Fruit fly (Drosophila melanogaster) whole organism, embryonic: ENCODE results near the gene Rgl.

Experiments used
- Abd-B ChIP-seq: fragments of 200-800 bp; sonication (Bioruptor generic); optimal IDR thresholded peaks from 2 replicates; lab custom pipeline; 2018; ENCODE audit warnings: missing biosample characterization, mild to moderate bottlenecking, missing genetic modification characterization, moderate library complexity
- Atf-2 ChIP-seq: fragments of 200-800 bp; sonication (Bioruptor generic); optimal IDR thresholded peaks from 2 replicates; lab custom pipeline; 2016; ENCODE audit warnings: missing biosample characterization, missing genetic modification characterization
- Bteb2 ChIP-seq: fragments of 200-800 bp; sonication (Bioruptor generic); optimal IDR thresholded peaks from 2 replicates; lab custom pipeline; 2016; ENCODE audit warnings: missing biosample characterization, missing genetic modification characterization
- CG10565 ChIP-seq: fragments of 200-800 bp; sonication (Bioruptor generic); optimal IDR thresholded peaks from 3 replicates; lab custom pipeline; 2016; ENCODE audit warnings: missing biosample characterization, mild to moderate bottlenecking, missing genetic modification characterization
- CG12104 ChIP-seq: fragments of 200-800 bp; sonication (Bioruptor generic); optimal IDR thresholded peaks from 3 replicates; lab custom pipeline; 2016; ENCODE audit warnings: missing biosample characterization, missing genetic modification characterization
- CG14860 ChIP-seq: fragments of 200-800 bp; sonication (Bioruptor generic); IDR thresholded peaks from 3 replicates; pipeline ENCODE4 v1.3.6; 2022; ENCODE audit warnings: missing biosample characterization, missing genetic modification characterization; ENCODE audit not compliant: partially characterized antibody
- CG17186 ChIP-seq: fragments of 200-800 bp; sonication (Bioruptor generic); optimal IDR thresholded peaks from 3 replicates; lab custom pipeline; 2017; ENCODE audit warnings: missing biosample characterization, missing genetic modification reagents, missing genetic modification characterization
- CG17328 ChIP-seq: fragments of 200-800 bp; sonication (Bioruptor generic); IDR thresholded peaks from 2 replicates; pipeline ENCODE4 v1.3.6; 2022; ENCODE audit warnings: missing biosample characterization, missing genetic modification characterization
- CG18476 ChIP-seq: fragments of 200-800 bp; sonication (Bioruptor generic); optimal IDR thresholded peaks from 2 replicates; lab custom pipeline; 2016; ENCODE audit warnings: missing biosample characterization, mild to moderate bottlenecking, missing genetic modification characterization
- CG30403 ChIP-seq: fragments of 200-800 bp; sonication (Bioruptor generic); optimal IDR thresholded peaks from 3 replicates; lab custom pipeline; 2016; ENCODE audit warnings: missing biosample characterization, missing genetic modification characterization
- CG31365 ChIP-seq: fragments of 200-800 bp; sonication (Bioruptor generic); optimal IDR thresholded peaks from 2 replicates; lab custom pipeline; 2018; ENCODE audit warnings: missing biosample characterization, mild to moderate bottlenecking, missing genetic modification characterization
- CG3163 ChIP-seq: fragments of 200-800 bp; sonication (Bioruptor generic); optimal IDR thresholded peaks from 3 replicates; lab custom pipeline; 2016; ENCODE audit warnings: missing biosample characterization, missing genetic modification characterization
- CG4854 ChIP-seq: fragments of 200-800 bp; sonication (Bioruptor generic); optimal IDR thresholded peaks from 2 replicates; lab custom pipeline; 2016; ENCODE audit warnings: missing biosample characterization, missing genetic modification characterization, inconsistent platforms
- CG5180 ChIP-seq: fragments of 200-800 bp; sonication (Bioruptor generic); optimal IDR thresholded peaks from 3 replicates; lab custom pipeline; 2017; ENCODE audit warnings: missing biosample characterization, missing genetic modification characterization, mild to moderate bottlenecking, moderate library complexity, missing genetic modification reagents
- D ChIP-seq, 2 experiments: fragments of 200-800 bp in 1 of 2; fragments of >200 bp in 1 of 2; sonication (Bioruptor generic) in 1 of 2; optimal IDR thresholded peaks; 2 replicates in 1 of 2; 3 replicates in 1 of 2; lab custom pipeline; 2017; ENCODE audit warnings: mild to moderate bottlenecking in 1 of 2, missing biosample characterization in 1 of 2, missing genetic modification characterization in 1 of 2, missing genetic modification reagents in 1 of 2
- Dad ChIP-seq: fragments of 200-800 bp; sonication (Bioruptor generic); optimal IDR thresholded peaks from 3 replicates; lab custom pipeline; 2016; ENCODE audit warnings: missing biosample characterization, missing genetic modification characterization
- H2.0 ChIP-seq: fragments of 200-800 bp; sonication (Bioruptor generic); IDR thresholded peaks from 2 replicates; pipeline ENCODE4 v1.3.6; 2022; ENCODE audit warnings: missing biosample characterization, missing genetic modification characterization
- Hmx ChIP-seq: fragments of 200-800 bp; sonication (Bioruptor generic); optimal IDR thresholded peaks from 2 replicates; lab custom pipeline; 2016; ENCODE audit warnings: missing biosample characterization, missing genetic modification characterization
- Lpt ChIP-seq: fragments of >200 bp; optimal IDR thresholded peaks from 2 replicates; lab custom pipeline; 2018; ENCODE audit warnings: missing biosample characterization, missing genetic modification characterization
- Med ChIP-seq: fragments of 200-800 bp; sonication (Bioruptor generic); peaks from one replicate; lab custom pipeline; 2016; ENCODE audit warnings: missing biosample characterization, missing genetic modification characterization, mild to moderate bottlenecking, inconsistent platforms, moderate library complexity
- Myb ChIP-seq: fragments of 200-800 bp; sonication (Bioruptor generic); optimal IDR thresholded peaks from 2 replicates; lab custom pipeline; 2016; ENCODE audit warnings: missing biosample characterization, missing genetic modification characterization
- Nf-YB ChIP-seq: fragments of 200-800 bp; sonication (Bioruptor generic); optimal IDR thresholded peaks from 3 replicates; lab custom pipeline; 2019; ENCODE audit warnings: missing biosample characterization, mild to moderate bottlenecking, missing genetic modification characterization, moderate library complexity
- NfI ChIP-seq: fragments of 200-800 bp; sonication (Bioruptor generic); optimal IDR thresholded peaks from 3 replicates; lab custom pipeline; 2018; ENCODE audit warnings: missing biosample characterization, mild to moderate bottlenecking, missing genetic modification characterization, moderate library complexity
- Poxn ChIP-seq: fragments of 200-800 bp; sonication (Bioruptor generic); IDR thresholded peaks from 2 replicates; pipeline ENCODE4 v1.3.6; 2022; ENCODE audit warnings: missing biosample characterization, missing genetic modification characterization
- Sox102F ChIP-seq: fragments of 200-800 bp; sonication (Bioruptor generic); optimal IDR thresholded peaks from 2 replicates; lab custom pipeline; 2018; ENCODE audit warnings: missing biosample characterization, mild to moderate bottlenecking, missing genetic modification characterization, moderate library complexity
- Spps ChIP-seq: fragments of 200-800 bp; sonication (Bioruptor generic); optimal IDR thresholded peaks from 2 replicates; lab custom pipeline; 2018; ENCODE audit warnings: missing biosample characterization, mild to moderate bottlenecking, missing genetic modification characterization
- Usf ChIP-seq: fragments of 200-800 bp; sonication (Bioruptor generic); optimal IDR thresholded peaks from 2 replicates; lab custom pipeline; 2017; ENCODE audit warnings: missing genotype, missing biosample characterization, missing genetic modification characterization
- ash1 ChIP-seq: fragments of 200-800 bp; sonication (Bioruptor generic); optimal IDR thresholded peaks from 2 replicates; lab custom pipeline; 2018; ENCODE audit warnings: missing biosample characterization, mild to moderate bottlenecking, missing genetic modification characterization
- bab2 ChIP-seq: fragments of 200-800 bp; sonication (Bioruptor generic); optimal IDR thresholded peaks from 2 replicates; lab custom pipeline; 2016; ENCODE audit warnings: missing biosample characterization, missing genetic modification characterization
- corto ChIP-seq: fragments of 200-800 bp; sonication (Bioruptor generic); optimal IDR thresholded peaks from 2 replicates; lab custom pipeline; 2016; ENCODE audit warnings: missing biosample characterization, mild to moderate bottlenecking, missing genetic modification characterization, moderate library complexity
- cwo ChIP-seq: fragments of 200-800 bp; sonication (Bioruptor generic); optimal IDR thresholded peaks from 3 replicates; lab custom pipeline; 2017; ENCODE audit warnings: missing biosample characterization, missing genetic modification characterization, mild to moderate bottlenecking, moderate library complexity, missing genetic modification reagents
- dati ChIP-seq: fragments of 200-800 bp; sonication (Bioruptor generic); IDR thresholded peaks from 2 replicates; pipeline ENCODE4 v1.3.6; 2022; ENCODE audit warnings: missing biosample characterization, missing genetic modification characterization
- dmrt11E ChIP-seq: fragments of 200-800 bp; sonication (Bioruptor generic); optimal IDR thresholded peaks from 3 replicates; lab custom pipeline; 2018; ENCODE audit warnings: missing biosample characterization, mild to moderate bottlenecking, missing genetic modification characterization, moderate library complexity
- en ChIP-seq: fragments of 200-800 bp; sonication (Bioruptor generic); optimal IDR thresholded peaks from 2 replicates; lab custom pipeline; 2016; ENCODE audit warnings: missing biosample characterization, missing genetic modification characterization
- gcm ChIP-seq: fragments of 200-800 bp; sonication (Bioruptor generic); optimal IDR thresholded peaks from 2 replicates; lab custom pipeline; 2019; ENCODE audit warnings: missing biosample characterization, mild to moderate bottlenecking, missing genetic modification characterization, moderate library complexity
- h ChIP-seq: fragments of >200 bp; optimal IDR thresholded peaks from 2 replicates; lab custom pipeline; 2017
- her ChIP-seq: fragments of 200-800 bp; sonication (Bioruptor generic); optimal IDR thresholded peaks from 2 replicates; lab custom pipeline; 2016; ENCODE audit warnings: missing biosample characterization, missing genetic modification characterization
- klu ChIP-seq: fragments of 200-800 bp; sonication (Bioruptor generic); IDR thresholded peaks from 2 replicates; pipeline ENCODE4 v1.3.6; 2022; ENCODE audit warnings: missing biosample characterization, missing genetic modification characterization
- lov ChIP-seq, 2 experiments: fragments of 200-800 bp in 1 of 2; fragments of >200 bp in 1 of 2; sonication (Bioruptor generic) in 1 of 2; IDR thresholded peaks in 1 of 2; optimal IDR thresholded peaks in 1 of 2; 2 replicates in 1 of 2; 3 replicates in 1 of 2; pipeline versions ENCODE4 v1.3.6 to Lab custom; 2017 to 2022; ENCODE audit warnings: missing biosample characterization in 1 of 2, missing genetic modification characterization in 1 of 2
- mld ChIP-seq: fragments of 200-800 bp; sonication (Bioruptor generic); IDR thresholded peaks from 3 replicates; pipeline ENCODE4 v1.3.6; 2022; ENCODE audit warnings: missing biosample characterization, missing genetic modification characterization; ENCODE audit not compliant: partially characterized antibody
- nau ChIP-seq: fragments of 200-800 bp; sonication (Bioruptor generic); optimal IDR thresholded peaks from 3 replicates; lab custom pipeline; 2017; ENCODE audit warnings: missing biosample characterization, mild to moderate bottlenecking, missing genetic modification characterization, missing genetic modification reagents
- odd ChIP-seq: fragments of 200-800 bp; sonication (Bioruptor generic); optimal IDR thresholded peaks from 2 replicates; lab custom pipeline; 2017; ENCODE audit warnings: missing biosample characterization, mild to moderate bottlenecking, missing genetic modification characterization
- p53 ChIP-seq: fragments of 200-800 bp; sonication (Bioruptor generic); optimal IDR thresholded peaks from 2 replicates; lab custom pipeline; 2016; ENCODE audit warnings: missing biosample characterization, missing genetic modification characterization
- pho ChIP-seq: fragments of 200-800 bp; sonication (Bioruptor generic); optimal IDR thresholded peaks from 2 replicates; lab custom pipeline; 2016; ENCODE audit warnings: missing biosample characterization, missing genetic modification characterization
- phol ChIP-seq: fragments of 200-800 bp; sonication (Bioruptor generic); optimal IDR thresholded peaks from 3 replicates; lab custom pipeline; 2018; ENCODE audit warnings: missing biosample characterization, mild to moderate bottlenecking, missing genetic modification characterization, moderate library complexity
- slou ChIP-seq: fragments of 200-800 bp; sonication (Bioruptor generic); optimal IDR thresholded peaks from 3 replicates; lab custom pipeline; 2016; ENCODE audit warnings: missing biosample characterization, missing genetic modification characterization
- tna ChIP-seq: fragments of 200-800 bp; sonication (Bioruptor generic); IDR thresholded peaks from 2 replicates; pipeline ENCODE4 v1.3.6; 2022; ENCODE audit warnings: missing biosample characterization, missing genetic modification characterization; ENCODE audit not compliant: partially characterized antibody
- toy ChIP-seq: fragments of 200-800 bp; sonication (Bioruptor generic); IDR thresholded peaks from 2 replicates; pipeline ENCODE4 v1.3.6; 2022; ENCODE audit warnings: missing biosample characterization, missing genetic modification characterization
- tx ChIP-seq: fragments of 200-800 bp; sonication (Bioruptor generic); optimal IDR thresholded peaks from 2 replicates; lab custom pipeline; 2016; ENCODE audit warnings: missing biosample characterization, missing genetic modification characterization
- zen ChIP-seq: fragments of 200-800 bp; sonication (Bioruptor generic); optimal IDR thresholded peaks from 3 replicates; lab custom pipeline; 2018; ENCODE audit warnings: missing biosample characterization, mild to moderate bottlenecking, missing genetic modification characterization, moderate library complexity

Rgl gene

dm6 chr3L:13917589-13918198, 7.4 kb downstream of the Rgl start (continued):
- TF ChIP-seq slou (GFP tag; lab: Kevin White, UChicago) (no peak), dati (GFP tag; lab: Robert Waterston, UW) (no peak), Nf-YB (GFP tag; lab: Kevin White, UChicago) (no peak), lov (optimal IDR thresholded peaks at IDR 0.05; lab: Kevin White, UChicago) (no peak), lov (GFP tag; IDR thresholded peaks at IDR 0.05; lab: Robert Waterston, UW) (no peak), Lpt (GFP tag; lab: Kevin White, UChicago) (no peak), Med (peak; percentile 65), pho (GFP tag; lab: Kevin White, UChicago) (no peak), Myb (GFP tag; lab: Kevin White, UChicago) (no peak), NfI (GFP tag; lab: Kevin White, UChicago) (peak; percentile 5), CG10565 (GFP tag; lab: Kevin White, UChicago) (no peak), CG18476 (GFP tag; lab: Kevin White, UChicago) (peak; percentile 1), corto (GFP tag; lab: Kevin White, UChicago) (no peak), CG17328 (0 out of 2 replicates have a peak, but pooled peaks have one; percentile 28), h (lab: Kevin White, UChicago) (no peak), gcm (peak; percentile 18), CG31365 (no peak), dmrt11E (tag; lab: Kevin White, UChicago) (peak; percentile 9), CG5180 (peak; percentile 57), p53 (no peak), H2.0 (GFP tag; lab: Robert Waterston, UW) (no peak), her (GFP tag; lab: Kevin White, UChicago) (no peak), mld (GFP tag; lab: Robert Waterston, UW) (no peak), klu (GFP tag; lab: Robert Waterston, UW) (no peak), bab2 (GFP tag; lab: Kevin White, UChicago) (no peak), phol (tag; lab: Kevin White, UChicago) (peak; percentile 63), CG3163 (no peak), toy (GFP tag; lab: Robert Waterston, UW) (no peak), tx (GFP tag; lab: Kevin White, UChicago) (no peak), Dad (no peak), Sox102F (GFP tag; lab: Kevin White, UChicago) (peak; percentile 62), cwo (GFP tag; lab: Kevin White, UChicago) (no peak), Hmx (GFP tag; lab: Kevin White, UChicago) (no peak), CG17186 (GFP tag; lab: Kevin White, UChicago) (no peak), Abd-B (GFP tag; lab: Kevin White, UChicago) (no peak), en (GFP tag; lab: Kevin White, UChicago) (no peak), ash1 (GFP tag; lab: Kevin White, UChicago) (no peak), zen (tag; lab: Kevin White, UChicago) (no peak), odd (no peak), CG4854 (GFP tag; lab: Kevin White, UChicago) (no peak), CG12104 (GFP tag; lab: Kevin White, UChicago) (no peak), nau (GFP tag; lab: Kevin White, UChicago) (peak; percentile 10), Spps (no peak), Bteb2 (no peak), Atf-2 (GFP tag; lab: Kevin White, UChicago) (no peak), CG30403 (peak; percentile 51), Poxn (GFP tag; lab: Robert Waterston, UW) (no peak), tna (GFP tag; lab: Robert Waterston, UW) (no peak), Usf (no peak), D (optimal IDR thresholded peaks at IDR 0.05; lab: Kevin White, UChicago) (no peak), D (GFP tag; optimal IDR thresholded peaks at IDR 0.05; lab: Kevin White, UChicago) (no peak), CG14860 (GFP tag; lab: Robert Waterston, UW) (no peak)
